Worm (Caenorhabditis elegans) whole organism, L2 larva: ENCODE results near the gene R03H10.2.

ENCODE experiments used
- F13H6.1 ChIP-seq: sonication (generic microtip); optimal IDR thresholded peaks from 2 replicates; lab custom pipeline; 2016; ENCODE audit warnings: missing genetic modification characterization, missing compliant biosample characterization
- Y55F3AM.14 ChIP-seq: fragments of 200-800 bp; sonication (Bioruptor generic); optimal IDR thresholded peaks from 2 replicates; lab custom pipeline; 2018; ENCODE audit warnings: mild to moderate bottlenecking, missing genetic modification characterization, missing compliant biosample characterization
- ama-1 ChIP-seq: fragments of 150-350 bp; optimal IDR thresholded peaks from 2 replicates; lab custom pipeline; 2018; ENCODE audit warnings: inconsistent platforms
- blmp-1 ChIP-seq: sonication (generic microtip); optimal IDR thresholded peaks from 2 replicates; lab custom pipeline; 2017; ENCODE audit warnings: missing genetic modification characterization, mild to moderate bottlenecking, missing compliant biosample characterization, antibody characterized with exemption, moderate library complexity; ENCODE audit not compliant: insufficient read depth
- lin-11 ChIP-seq: fragments of 150-350 bp; sonication (generic microtip); optimal IDR thresholded peaks from 2 replicates; lab custom pipeline; 2014; ENCODE audit warnings: missing biosample characterization, missing genetic modification characterization, inconsistent platforms, mixed read lengths
- lin-13 ChIP-seq: fragments of 150-350 bp; optimal IDR thresholded peaks from 2 replicates; lab custom pipeline; 2014; ENCODE audit warnings: missing biosample characterization, missing genetic modification reagents, missing genetic modification characterization
- mab-5 ChIP-seq: fragments of 150-350 bp; optimal IDR thresholded peaks from 2 replicates; lab custom pipeline; 2014; ENCODE audit warnings: missing biosample characterization, missing genetic modification characterization
- nhr-21 ChIP-seq: fragments of 150-350 bp; optimal IDR thresholded peaks from 2 replicates; lab custom pipeline; 2014; ENCODE audit warnings: missing biosample characterization, missing genetic modification characterization
- nhr-237 ChIP-seq: fragments of 150-350 bp; optimal IDR thresholded peaks from 2 replicates; lab custom pipeline; 2014; ENCODE audit warnings: missing biosample characterization, missing genetic modification characterization
- peb-1 ChIP-seq: fragments of 150-350 bp; optimal IDR thresholded peaks from 2 replicates; lab custom pipeline; 2014; ENCODE audit warnings: missing biosample characterization, missing genetic modification characterization

DNA sequence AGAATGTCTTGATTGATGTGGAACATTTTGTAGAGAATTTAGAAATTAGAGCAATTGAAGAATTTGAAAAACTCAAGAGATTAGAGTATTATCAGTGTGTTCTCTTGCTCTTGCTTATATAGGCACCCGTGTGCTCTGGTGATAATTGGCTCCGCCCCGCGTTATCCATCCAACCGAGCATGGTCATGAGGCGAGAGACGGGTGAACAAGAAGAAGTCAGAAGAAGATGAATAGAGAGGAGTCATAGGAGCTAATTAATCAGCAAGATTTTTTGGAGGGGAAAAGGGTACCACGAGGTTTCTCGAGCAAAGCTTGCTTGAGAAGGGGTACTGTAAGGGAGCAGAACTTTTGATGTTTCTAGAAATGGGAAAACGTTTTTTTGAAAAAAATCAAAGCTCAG lies 2.2 kb downstream of the R03H10.2 start:
- no peak for TF ChIP-seq blmp-1 (tag; lab: Kevin White, UChicago)
- TF ChIP-seq Y55F3AM.14 = no peak
- TF ChIP-seq mab-5 (tag; lab: Kevin White, UChicago) = no peak
- no peak for TF ChIP-seq lin-11 (tag; lab: Kevin White, UChicago)
- TF ChIP-seq nhr-21 (tag; lab: Kevin White, UChicago) = no peak
- no peak for TF ChIP-seq ama-1 (lab: Kevin White, UChicago)
- no peak for TF ChIP-seq lin-13 (GFP tag; lab: Kevin White, UChicago)
- no peak for TF ChIP-seq F13H6.1 (tag; lab: Kevin White, UChicago)
- TF ChIP-seq peb-1 (tag; lab: Kevin White, UChicago) = no peak
- TF ChIP-seq nhr-237 = no peak
